Worm (Caenorhabditis elegans) whole organism, mixed stage, embryonic: Measurements from ENCODE around the gene Y55F3BL.6.

Experiments used
- hlh-1 ChIP-seq: fragments of 150-350 bp; optimal IDR thresholded peaks from 2 replicates; lab custom pipeline; 2014; ENCODE audit warnings: missing biosample characterization, missing genetic modification reagents, missing genetic modification characterization
- pha-4 ChIP-seq: fragments of 150-350 bp; optimal IDR thresholded peaks from 2 replicates; lab custom pipeline; 2018; ENCODE audit warnings: missing biosample characterization, missing genetic modification reagents, missing genetic modification characterization

DNA sequence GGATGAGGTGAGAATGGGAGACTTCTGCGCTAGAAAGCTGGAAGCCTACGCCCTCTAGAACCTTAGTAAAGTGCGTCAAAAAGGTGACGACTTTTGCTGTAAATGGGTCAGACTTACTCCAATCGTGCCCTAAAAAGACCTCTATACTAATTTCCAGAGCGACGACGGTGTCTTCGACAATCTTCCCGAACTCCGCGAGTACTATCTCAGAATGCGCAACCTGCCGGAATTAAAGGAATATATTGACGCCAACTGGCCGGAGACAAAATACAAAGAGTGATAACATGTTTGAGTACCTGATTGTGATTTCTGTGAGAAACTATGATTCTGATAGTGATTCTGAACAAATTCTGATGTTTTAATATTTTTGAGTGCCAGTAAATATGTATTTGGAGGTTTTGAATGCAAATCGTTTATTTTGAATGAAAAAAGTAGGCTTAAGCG lies 44.8 kb downstream of the Y55F3BL.6 start:
- TF ChIP-seq pha-4 (tag; lab: Kevin White, UChicago) (no peak), hlh-1 (no peak)
